Worm (Caenorhabditis elegans): ENCODE measurements around the gene puf-8.

DNA sequence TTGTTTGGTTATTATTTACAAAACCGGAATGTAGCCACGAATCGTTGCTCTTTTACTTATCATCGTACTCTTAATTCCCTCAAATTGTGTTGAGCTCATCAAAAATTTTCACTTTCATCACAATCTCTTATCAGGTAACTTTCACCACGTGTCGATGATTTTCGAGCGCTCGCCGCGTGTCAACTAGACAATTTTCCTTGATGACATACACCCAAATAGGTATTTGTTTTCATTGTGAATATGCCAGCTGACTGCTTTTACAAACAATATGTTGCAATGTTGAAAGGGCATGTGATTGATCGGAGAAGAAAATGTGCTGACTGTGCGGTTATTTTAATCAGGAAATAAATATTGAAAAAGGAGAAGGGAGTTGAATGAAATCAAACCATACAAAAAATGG lies 33.4 kb downstream of the puf-8 start:
- TF ChIP-seq rcor-1 (GFP tag; IDR thresholded peaks at IDR 0.05), result no peak
- peak; percentile 35 for TF ChIP-seq pha-4 (tag; optimal IDR thresholded peaks at IDR 0.05)
- TF ChIP-seq Y53F4B.3 (GFP tag; IDR thresholded peaks at IDR 0.05), result no peak

Data from whole organism, young adult.